Fruit fly (Drosophila melanogaster) whole organism, prepupa: ENCODE data around the gene CG15625.
A peak's percentile ranks its signal among the peaks of the same experiment; 100 is the strongest.

Experiments
- CG10631 ChIP-seq: fragments of 200-800 bp; sonication (Bioruptor generic); optimal IDR thresholded peaks from 2 replicates; lab custom pipeline; 2016; ENCODE audit warnings: missing biosample characterization, missing genetic modification characterization
- CG10669 ChIP-seq: fragments of 200-800 bp; sonication (Bioruptor generic); optimal IDR thresholded peaks from 3 replicates; lab custom pipeline; 2018; ENCODE audit warnings: missing biosample characterization, mild to moderate bottlenecking, missing genetic modification characterization, moderate library complexity
- CG11762 ChIP-seq: fragments of 200-800 bp; sonication (Bioruptor generic); optimal IDR thresholded peaks from 3 replicates; lab custom pipeline; 2016; ENCODE audit warnings: missing biosample characterization, missing genetic modification characterization; ENCODE audit not compliant: insufficient read depth
- CG15336 ChIP-seq: fragments of 200-800 bp; sonication (Bioruptor generic); IDR thresholded peaks from 2 replicates; pipeline ENCODE4 v1.3.6; 2022; ENCODE audit warnings: missing biosample characterization, missing genetic modification characterization
- CG1621 ChIP-seq: fragments of 200-800 bp; sonication (Bioruptor generic); optimal IDR thresholded peaks from 3 replicates; lab custom pipeline; 2018; ENCODE audit warnings: missing biosample characterization, mild to moderate bottlenecking, missing genetic modification characterization
- CG3032 ChIP-seq: fragments of 200-800 bp; optimal IDR thresholded peaks from 2 replicates; lab custom pipeline; 2019; ENCODE audit warnings: missing biosample characterization, mild to moderate bottlenecking, missing genetic modification characterization, moderate library complexity
- CG31627 ChIP-seq: fragments of 200-800 bp; sonication (Bioruptor generic); optimal IDR thresholded peaks from 3 replicates; lab custom pipeline; 2016; ENCODE audit warnings: missing biosample characterization, missing genetic modification characterization
- CG32006 ChIP-seq: fragments of 200-800 bp; sonication (Bioruptor generic); optimal IDR thresholded peaks from 3 replicates; lab custom pipeline; 2017; ENCODE audit warnings: missing biosample characterization, mild to moderate bottlenecking, missing genetic modification characterization
- CG34406 ChIP-seq: fragments of 200-800 bp; sonication (Bioruptor generic); optimal IDR thresholded peaks from 3 replicates; lab custom pipeline; 2016; ENCODE audit warnings: missing biosample characterization, missing genetic modification characterization
- CG6163 ChIP-seq: fragments of 200-800 bp; sonication (Bioruptor generic); IDR thresholded peaks from 3 replicates; pipeline ENCODE4 v1.3.6; 2022; ENCODE audit warnings: missing biosample characterization, missing genetic modification characterization
- CG6276 ChIP-seq: fragments of 200-800 bp; sonication (Bioruptor generic); optimal IDR thresholded peaks from 2 replicates; lab custom pipeline; 2017; ENCODE audit warnings: missing biosample characterization, mild to moderate bottlenecking, missing genetic modification characterization
- CG6808 ChIP-seq: fragments of 200-800 bp; sonication (Bioruptor generic); optimal IDR thresholded peaks from 3 replicates; lab custom pipeline; 2017; ENCODE audit warnings: missing biosample characterization, missing genetic modification characterization, mild to moderate bottlenecking, moderate library complexity, missing genetic modification reagents
- CG8119 ChIP-seq: fragments of 200-800 bp; sonication (Bioruptor generic); IDR thresholded peaks from 3 replicates; pipeline ENCODE4 v1.3.6; 2022; ENCODE audit warnings: missing biosample characterization, missing genetic modification characterization
- CG8319 ChIP-seq: fragments of 200-800 bp; sonication (Bioruptor generic); optimal IDR thresholded peaks from 3 replicates; lab custom pipeline; 2016; ENCODE audit warnings: missing biosample characterization, missing genetic modification characterization
- CG8632 ChIP-seq: fragments of 200-800 bp; sonication (Bioruptor generic); optimal IDR thresholded peaks from 3 replicates; lab custom pipeline; 2016; ENCODE audit warnings: missing biosample characterization, missing genetic modification characterization
- Eip75B ChIP-seq: fragments of 200-800 bp; sonication (Bioruptor generic); optimal IDR thresholded peaks from 3 replicates; lab custom pipeline; 2016; ENCODE audit warnings: missing biosample characterization, missing genetic modification characterization
- Eip78C ChIP-seq: fragments of 200-800 bp; sonication (Bioruptor generic); peaks from one replicate; lab custom pipeline; 2016; ENCODE audit warnings: missing biosample characterization, missing genetic modification characterization
- Ets96B ChIP-seq: fragments of 200-800 bp; optimal IDR thresholded peaks from 2 replicates; lab custom pipeline; 2019; ENCODE audit warnings: missing biosample characterization, mild to moderate bottlenecking, missing genetic modification characterization, moderate library complexity
- Gug ChIP-seq: fragments of 200-800 bp; sonication (Bioruptor generic); IDR thresholded peaks from 2 replicates; pipeline ENCODE4 v1.3.6; 2022; ENCODE audit warnings: missing biosample characterization, missing genetic modification characterization
- Hr38 ChIP-seq: sonication (Bioruptor generic); optimal IDR thresholded peaks from 2 replicates; lab custom pipeline; 2016; ENCODE audit warnings: missing biosample characterization, missing genetic modification characterization
- Hr39 ChIP-seq: fragments of 200-800 bp; sonication (Bioruptor generic); optimal IDR thresholded peaks from 2 replicates; lab custom pipeline; 2016; ENCODE audit warnings: missing biosample characterization, missing genetic modification characterization
- Lpt ChIP-seq: fragments of 200-800 bp; sonication (Bioruptor generic); optimal IDR thresholded peaks from 3 replicates; lab custom pipeline; 2016; ENCODE audit warnings: missing biosample characterization, missing genetic modification characterization
- Met ChIP-seq: fragments of 200-800 bp; sonication (Bioruptor generic); optimal IDR thresholded peaks from 3 replicates; lab custom pipeline; 2016; ENCODE audit warnings: missing biosample characterization, missing genetic modification characterization
- OdsH ChIP-seq: fragments of 200-800 bp; sonication (Bioruptor generic); optimal IDR thresholded peaks from 3 replicates; lab custom pipeline; 2016; ENCODE audit warnings: missing biosample characterization, missing genetic modification characterization
- Sox14 ChIP-seq: fragments of 200-800 bp; sonication (Bioruptor generic); optimal IDR thresholded peaks from 3 replicates; lab custom pipeline; 2016; ENCODE audit warnings: missing biosample characterization, missing genetic modification characterization
- achi ChIP-seq: fragments of 200-800 bp; sonication (Bioruptor generic); optimal IDR thresholded peaks from 3 replicates; lab custom pipeline; 2016; ENCODE audit warnings: missing biosample characterization, missing genetic modification characterization
- acj6 ChIP-seq: fragments of 200-800 bp; sonication (Bioruptor generic); optimal IDR thresholded peaks from 3 replicates; lab custom pipeline; 2016; ENCODE audit warnings: missing biosample characterization, missing genetic modification characterization
- dac ChIP-seq: fragments of 200-800 bp; sonication (Bioruptor generic); optimal IDR thresholded peaks from 2 replicates; lab custom pipeline; 2017; ENCODE audit warnings: missing biosample characterization, mild to moderate bottlenecking, missing genetic modification characterization
- dsx ChIP-seq: fragments of 200-800 bp; optimal IDR thresholded peaks from 3 replicates; lab custom pipeline; 2019; ENCODE audit warnings: missing biosample characterization, mild to moderate bottlenecking, missing genetic modification characterization, moderate library complexity; ENCODE audit not compliant: poor library complexity, severe bottlenecking
- eg ChIP-seq: fragments of 200-800 bp; sonication (Bioruptor generic); IDR thresholded peaks from 3 replicates; pipeline ENCODE4 v1.3.6; 2022; ENCODE audit warnings: missing biosample characterization, missing genetic modification characterization
- fd59A ChIP-seq: fragments of 200-800 bp; sonication (Bioruptor generic); optimal IDR thresholded peaks from 2 replicates; lab custom pipeline; 2017; ENCODE audit warnings: missing biosample characterization, mild to moderate bottlenecking, missing genetic modification characterization, missing genetic modification reagents
- fd85E ChIP-seq: fragments of 200-800 bp; sonication (Bioruptor generic); optimal IDR thresholded peaks from 3 replicates; lab custom pipeline; 2016; ENCODE audit warnings: missing biosample characterization, missing genetic modification characterization
- fkh ChIP-seq: fragments of 200-800 bp; sonication (Bioruptor generic); optimal IDR thresholded peaks from 3 replicates; lab custom pipeline; 2017; ENCODE audit warnings: missing biosample characterization, mild to moderate bottlenecking, missing genetic modification characterization, moderate library complexity
- lz ChIP-seq: fragments of 200-800 bp; sonication (Bioruptor generic); optimal IDR thresholded peaks from 3 replicates; lab custom pipeline; 2016; ENCODE audit warnings: missing biosample characterization, missing genetic modification characterization
- net ChIP-seq: fragments of 200-800 bp; sonication (Bioruptor generic); optimal IDR thresholded peaks from 3 replicates; lab custom pipeline; 2016; ENCODE audit warnings: missing biosample characterization, missing genetic modification characterization
- pdm3 ChIP-seq: fragments of 200-800 bp; sonication (Bioruptor generic); optimal IDR thresholded peaks from 3 replicates; lab custom pipeline; 2016; ENCODE audit warnings: missing biosample characterization, missing genetic modification characterization
- spab ChIP-seq: fragments of 200-800 bp; sonication (Bioruptor generic); optimal IDR thresholded peaks from 2 replicates; lab custom pipeline; 2017; ENCODE audit warnings: missing biosample characterization, mild to moderate bottlenecking, missing genetic modification characterization, missing genetic modification reagents
- svp ChIP-seq: fragments of 200-800 bp; sonication (Bioruptor generic); peaks from one replicate; lab custom pipeline; 2016; ENCODE audit warnings: missing biosample characterization, missing genetic modification characterization
- vri ChIP-seq: fragments of 200-800 bp; sonication (Bioruptor generic); optimal IDR thresholded peaks from 3 replicates; lab custom pipeline; 2016; ENCODE audit warnings: missing biosample characterization, mild to moderate bottlenecking, missing genetic modification characterization

Gene CG15625

dm6 chr2L:4856118-4856517, 33.7 kb upstream of the CG15625 start (continued):
- TF ChIP-seq spab (GFP tag; lab: Kevin White, UChicago), result no peak
- TF ChIP-seq fd85E, result no peak
- peak; percentile 22 for TF ChIP-seq CG10669
- peak; percentile 7 for TF ChIP-seq fd59A (GFP tag; lab: Kevin White, UChicago)
- TF ChIP-seq fkh (GFP tag; lab: Kevin White, UChicago), result no peak
- no peak for TF ChIP-seq achi (GFP tag; lab: Kevin White, UChicago)
- TF ChIP-seq pdm3 (GFP tag; lab: Kevin White, UChicago), result no peak
- no peak for TF ChIP-seq CG8119
- peak; percentile 23 for TF ChIP-seq OdsH (GFP tag; lab: Kevin White, UChicago)
- TF ChIP-seq CG8319 (GFP tag; lab: Kevin White, UChicago), result no peak
- TF ChIP-seq dac (GFP tag; lab: Kevin White, UChicago), result no peak
- TF ChIP-seq Gug (GFP tag; lab: Robert Waterston, UW), result no peak
- TF ChIP-seq CG1621 (tag; lab: Kevin White, UChicago), result no peak
- 0 out of 3 replicates have a peak, but pooled peaks have one; percentile 20 for TF ChIP-seq CG6163 (GFP tag; lab: Robert Waterston, UW)
- TF ChIP-seq vri (GFP tag; lab: Kevin White, UChicago), result no peak
- TF ChIP-seq svp (GFP tag; lab: Kevin White, UChicago), result no peak
- no peak for TF ChIP-seq CG6276 (GFP tag; lab: Kevin White, UChicago)
- peak; percentile 10 for TF ChIP-seq Met
- no peak for TF ChIP-seq Lpt (GFP tag; lab: Kevin White, UChicago)

dm6 chr2L:4861503-4861902, 28.3 kb upstream of the CG15625 start:
- peak; percentile 53; the same call in 2 of the 3 replicates for TF ChIP-seq eg (GFP tag; lab: Robert Waterston, UW)
- no peak for TF ChIP-seq dsx
- no peak for TF ChIP-seq Hr38 (GFP tag; lab: Kevin White, UChicago)
- TF ChIP-seq lz, result no peak
- TF ChIP-seq Hr39 (GFP tag; lab: Kevin White, UChicago), result no peak
- peak; percentile 15 for TF ChIP-seq CG32006 (GFP tag; lab: Kevin White, UChicago)
- no peak for TF ChIP-seq Sox14 (GFP tag; lab: Kevin White, UChicago)
- TF ChIP-seq achi (GFP tag; lab: Kevin White, UChicago), result no peak
- TF ChIP-seq CG8119, result no peak
- no peak for TF ChIP-seq CG8319 (GFP tag; lab: Kevin White, UChicago)
- TF ChIP-seq CG34406 (GFP tag; lab: Kevin White, UChicago), result no peak
- TF ChIP-seq, all 60 proteins: peak for 2

- TF ChIP-seq fkh (GFP tag; lab: Kevin White, UChicago) (no peak), Eip78C (no peak), CG6276 (GFP tag; lab: Kevin White, UChicago) (no peak), CG3032 (tag; lab: Kevin White, UChicago) (no peak), Eip75B (GFP tag; lab: Kevin White, UChicago) (no peak), CG31627 (GFP tag; lab: Kevin White, UChicago) (no peak), Lpt (GFP tag; lab: Kevin White, UChicago) (no peak), CG32006 (GFP tag; lab: Kevin White, UChicago) (no peak)
Observed at dm6 chr2L:4865400-4865799, 24.4 kb upstream of the CG15625 start.

- TF ChIP-seq net (GFP tag; lab: Kevin White, UChicago) (no peak), fd85E (no peak), dac (GFP tag; lab: Kevin White, UChicago) (no peak), dsx (no peak), CG15336 (no peak), CG6808 (no peak), Hr38 (GFP tag; lab: Kevin White, UChicago) (no peak), eg (GFP tag; lab: Robert Waterston, UW) (no peak), CG10669 (no peak), CG31627 (GFP tag; lab: Kevin White, UChicago) (no peak), CG8632 (GFP tag; lab: Kevin White, UChicago) (no peak), CG10631 (no peak), CG11762 (GFP tag; lab: Kevin White, UChicago) (no peak), acj6 (GFP tag; lab: Kevin White, UChicago) (no peak), Ets96B (tag; lab: Kevin White, UChicago) (no peak), Eip78C (no peak)
Observed at dm6 chr2L:4868383-4868782, 21.4 kb upstream of the CG15625 start.
